Worm (Caenorhabditis elegans): ENCODE measurements around the gene C18F10.7.

Gene C18F10.7

DNA sequence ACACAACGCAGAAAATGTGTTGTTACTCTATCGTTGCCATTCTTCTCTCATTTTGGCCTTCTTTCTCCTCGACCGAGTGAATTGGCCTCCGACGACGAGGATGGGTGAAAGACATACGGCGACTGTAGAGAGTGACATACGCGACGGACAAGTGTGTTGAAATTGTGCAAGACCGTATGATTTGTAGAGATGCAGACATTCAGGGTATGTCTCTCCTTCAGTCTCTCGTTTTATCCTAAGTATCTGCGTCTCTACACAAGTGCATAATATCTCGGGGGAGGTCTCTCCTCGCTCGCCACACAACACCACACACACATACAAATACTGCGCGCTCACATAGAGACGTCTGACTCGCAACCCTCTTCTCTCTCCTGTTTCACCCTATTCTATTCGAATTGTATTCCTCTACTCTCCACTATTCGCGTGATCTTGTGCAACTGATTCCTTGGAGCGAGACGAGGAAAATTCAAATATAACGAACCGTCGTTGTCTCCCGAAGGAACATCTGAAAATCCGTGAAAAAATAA is 2.0 kb upstream of the C18F10.7 start, which contains the start of gene hmg-1.2 (continued):
- TF ChIP-seq rpc-1 (optimal IDR thresholded peaks at IDR 0.05): no peak
- no peak for TF ChIP-seq rpc-1 (tag; optimal IDR thresholded peaks at IDR 0.05)
- no peak for TF ChIP-seq snpc-1.3 (tag; optimal IDR thresholded peaks at IDR 0.05; ENCODE audit: insufficient read depth)
- TF ChIP-seq ztf-3 (GFP tag; optimal IDR thresholded peaks at IDR 0.05): no peak
- TF ChIP-seq ceh-79 (tag; optimal IDR thresholded peaks at IDR 0.05): peak; percentile 32
- peak in 1 of 2 experiments; percentile 29 for TF ChIP-seq let-607 (tag; optimal IDR thresholded peaks at IDR 0.05)
- peak; percentile 39 for TF ChIP-seq lin-54 (GFP tag; optimal IDR thresholded peaks at IDR 0.05)
- TF ChIP-seq akir-1 (GFP tag; optimal IDR thresholded peaks at IDR 0.05): no peak
- no peak for TF ChIP-seq madf-8 (GFP tag; conservative IDR thresholded peaks at IDR 0.05)
- TF ChIP-seq rcor-1 (GFP tag; IDR thresholded peaks at IDR 0.05): peak; percentile 47; the same call in 1 of the 2 replicates
- TF ChIP-seq ccch-3 (GFP tag; optimal IDR thresholded peaks at IDR 0.05): no peak
- no peak for TF ChIP-seq bed-2 (GFP tag; IDR thresholded peaks at IDR 0.05)
- no peak for TF ChIP-seq C17E4.6 (GFP tag; IDR thresholded peaks at IDR 0.05)
- TF ChIP-seq nhr-90 (tag; optimal IDR thresholded peaks at IDR 0.05): peak; percentile 49
- no peak for TF ChIP-seq sea-2 (GFP tag; IDR thresholded peaks at IDR 0.05)
- TF ChIP-seq madf-6 (GFP tag; IDR thresholded peaks at IDR 0.05): peak; percentile 38; the same call in 1 of the 2 replicates
- TF ChIP-seq snpc-3.4 (tag; optimal IDR thresholded peaks at IDR 0.05): peak; percentile 23
- TF ChIP-seq attf-6 (GFP tag; IDR thresholded peaks at IDR 0.05): no peak
- no peak for TF ChIP-seq Y67H2A.10 (GFP tag; conservative IDR thresholded peaks at IDR 0.05)
- TF ChIP-seq dpl-1 (GFP tag; optimal IDR thresholded peaks at IDR 0.05): no peak
- no peak for TF ChIP-seq ceh-58 (GFP tag; IDR thresholded peaks at IDR 0.05)
- TF ChIP-seq lin-35 (GFP tag; optimal IDR thresholded peaks at IDR 0.05): peak in 1 of 3 experiments; percentile 42
- TF ChIP-seq F55B11.4 (tag; optimal IDR thresholded peaks at IDR 0.05; ENCODE audit: borderline replicate concordance, insufficient read depth): no peak
- 0 out of 2 replicates have a peak, but pooled peaks have one; percentile 32 for TF ChIP-seq egrh-3 (GFP tag; IDR thresholded peaks at IDR 0.05)
- TF ChIP-seq hrde-1 (tag; optimal IDR thresholded peaks at IDR 0.05; ENCODE audit: borderline replicate concordance): no peak
- no peak for TF ChIP-seq efl-1 (GFP tag; optimal IDR thresholded peaks at IDR 0.05)
- peak; percentile 71 for TF ChIP-seq pbrm-1 (GFP tag; IDR thresholded peaks at IDR 0.05)
- TF ChIP-seq B0035.1 (tag; optimal IDR thresholded peaks at IDR 0.05): no peak
- TF ChIP-seq mes-4 (tag; optimal IDR thresholded peaks at IDR 0.05): no peak
- TF ChIP-seq cebp-1 (GFP tag; IDR thresholded peaks at IDR 0.05): peak; percentile 74
- TF ChIP-seq cebp-1 (tag; optimal IDR thresholded peaks at IDR 0.05): peak; percentile 94
- TF ChIP-seq aptf-3 (GFP tag; IDR thresholded peaks at IDR 0.05): no peak
- TF ChIP-seq Y56A3A.18 (GFP tag; IDR thresholded peaks at IDR 0.05): no peak
- TF ChIP-seq xnd-1 (tag; optimal IDR thresholded peaks at IDR 0.05): no peak
- no peak for TF ChIP-seq attf-3 (GFP tag; conservative IDR thresholded peaks at IDR 0.05)
- TF ChIP-seq pha-4 (tag; optimal IDR thresholded peaks at IDR 0.05): peak; percentile 25
- TF ChIP-seq ceh-91 (GFP tag; IDR thresholded peaks at IDR 0.05): no peak
- TF ChIP-seq T26A5.8 (tag; optimal IDR thresholded peaks at IDR 0.05): no peak
- peak; percentile 36 for TF ChIP-seq tbp1 (GFP tag; optimal IDR thresholded peaks at IDR 0.05)
- peak; percentile 85 for TF ChIP-seq lin-40 (tag; optimal IDR thresholded peaks at IDR 0.05)
- TF ChIP-seq Y53G8AR.9 (GFP tag; conservative IDR thresholded peaks at IDR 0.05): no peak
- TF ChIP-seq F52B5.7 (tag; optimal IDR thresholded peaks at IDR 0.05): no peak
- no peak for TF ChIP-seq ceh-100 (GFP tag; IDR thresholded peaks at IDR 0.05)
- no peak for TF ChIP-seq unc-130 (GFP tag; optimal IDR thresholded peaks at IDR 0.05)
- TF ChIP-seq F10E7.11 (tag; optimal IDR thresholded peaks at IDR 0.05): no peak
- no peak for TF ChIP-seq tbx-9 (tag; optimal IDR thresholded peaks at IDR 0.05; ENCODE audit: borderline replicate concordance)
- TF ChIP-seq hlh-26 (GFP tag; conservative IDR thresholded peaks at IDR 0.05): no peak
- TF ChIP-seq D2030.7 (GFP tag; IDR thresholded peaks at IDR 0.05): no peak
- no peak for TF ChIP-seq Y79H2A.3 (GFP tag; conservative IDR thresholded peaks at IDR 0.05)

Measured in whole organism, young adult.